Worm (Caenorhabditis elegans) whole organism, early embryonic: Measurements from ENCODE around the gene C01C4.2.

Experiments
- B0310.2 ChIP-seq: sonication (generic microtip); optimal IDR thresholded peaks from 2 replicates; lab custom pipeline; 2016; ENCODE audit warnings: mild to moderate bottlenecking, missing genetic modification characterization, missing compliant biosample characterization
- ama-1 ChIP-seq: fragments of 150-350 bp; optimal IDR thresholded peaks from 2 replicates; lab custom pipeline; 2014
- ceh-13 ChIP-seq: fragments of 200-800 bp; sonication (Bioruptor generic); optimal IDR thresholded peaks from 2 replicates; lab custom pipeline; 2018; ENCODE audit warnings: mild to moderate bottlenecking, missing genetic modification characterization, missing compliant biosample characterization
- ets-7 ChIP-seq: sonication (generic microtip); optimal IDR thresholded peaks from 2 replicates; lab custom pipeline; 2016; ENCODE audit warnings: missing genotype, missing genetic modification characterization, missing compliant biosample characterization
- flt-1 ChIP-seq: fragments of 200-800 bp; sonication (Bioruptor generic); IDR thresholded peaks from 2 replicates; pipeline ENCODE4 v1.3.6; 2022; ENCODE audit warnings: missing genetic modification characterization, missing compliant biosample characterization
- pes-1 ChIP-seq: fragments of 200-800 bp; sonication (Bioruptor generic); IDR thresholded peaks from 2 replicates; pipeline ENCODE4 v1.3.6; 2022; ENCODE audit warnings: missing genetic modification reagents, missing genetic modification characterization, missing compliant biosample characterization
- scrt-1 ChIP-seq: fragments of 200-800 bp; sonication (Bioruptor generic); IDR thresholded peaks from 2 replicates; pipeline ENCODE4 v1.3.6; 2022; ENCODE audit warnings: missing genetic modification characterization, missing compliant biosample characterization
- sea-1 ChIP-seq: fragments of 200-800 bp; sonication (Bioruptor generic); conservative IDR thresholded peaks from 2 replicates; pipeline ENCODE4 v1.3.6; 2022; ENCODE audit warnings: missing genetic modification characterization, missing compliant biosample characterization
- tbx-11 ChIP-seq: fragments of 200-800 bp; sonication (Bioruptor generic); IDR thresholded peaks from 2 replicates; pipeline ENCODE4 v1.3.6; 2022; ENCODE audit warnings: missing genetic modification characterization, missing compliant biosample characterization
- tbx-37 ChIP-seq: fragments of 200-800 bp; sonication (Bioruptor generic); conservative IDR thresholded peaks from 2 replicates; pipeline ENCODE4 v1.3.6; 2022; ENCODE audit warnings: missing genetic modification reagents, missing genetic modification characterization, missing compliant biosample characterization
- tra-4 ChIP-seq: sonication (generic microtip); optimal IDR thresholded peaks from 2 replicates; lab custom pipeline; 2017; ENCODE audit warnings: missing genetic modification characterization, missing compliant biosample characterization

DNA sequence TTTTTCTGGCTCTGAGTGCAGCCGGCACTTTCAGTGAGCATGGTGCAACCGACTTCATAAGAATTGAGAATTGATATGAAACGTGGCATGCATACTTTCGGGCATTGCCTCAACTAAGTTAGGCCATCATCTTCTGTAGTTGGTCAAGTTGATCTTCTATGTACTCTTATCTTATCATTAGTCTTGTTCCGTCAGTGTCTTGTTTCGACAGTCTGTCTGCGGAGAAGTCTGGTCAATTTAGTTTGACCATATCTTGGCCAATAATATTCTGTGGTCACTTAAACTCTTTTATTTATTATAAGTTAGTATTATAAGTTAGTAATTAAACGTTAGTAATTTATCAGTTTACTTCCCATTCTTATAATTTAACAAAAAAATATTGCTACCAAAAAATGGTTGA is 41.3 kb downstream of the C01C4.2 start:
- TF ChIP-seq tbx-37 (GFP tag; lab: Robert Waterston, UW) (no peak), scrt-1 (no peak), tbx-11 (GFP tag; lab: Robert Waterston, UW) (no peak), ama-1 (lab: Kevin White, UChicago) (no peak), sea-1 (GFP tag; lab: Robert Waterston, UW) (no peak), ceh-13 (GFP tag; lab: Kevin White, UChicago) (no peak), tra-4 (no peak), B0310.2 (no peak), flt-1 (GFP tag; lab: Robert Waterston, UW) (no peak), ets-7 (tag; lab: Kevin White, UChicago) (no peak), pes-1 (GFP tag; lab: Robert Waterston, UW) (no peak)
